Worm (Caenorhabditis elegans) whole organism, L4 larva: ENCODE data around the gene ZK262.19.

Experiments
- F37D6.2 ChIP-seq: sonication (generic microtip); optimal IDR thresholded peaks from 2 replicates; lab custom pipeline; 2016; ENCODE audit warnings: mild to moderate bottlenecking, missing genetic modification characterization, missing compliant biosample characterization
- F44E2.7 ChIP-seq: fragments of 200-800 bp; sonication (Bioruptor generic); IDR thresholded peaks from 2 replicates; pipeline ENCODE4 v2.1.2; 2022; ENCODE audit warnings: missing genetic modification characterization, missing compliant biosample characterization
- T26A8.4 ChIP-seq: fragments of 200-800 bp; sonication (Bioruptor generic); IDR thresholded peaks from 2 replicates; pipeline ENCODE4 v1.3.6; 2022; ENCODE audit warnings: missing genetic modification characterization, missing compliant biosample characterization
- Y5F2A.4 ChIP-seq: fragments of 200-800 bp; sonication (Bioruptor generic); optimal IDR thresholded peaks from 2 replicates; lab custom pipeline; 2018; ENCODE audit warnings: mild to moderate bottlenecking, missing genetic modification characterization, missing compliant biosample characterization
- ama-1 ChIP-seq: fragments of 150-350 bp; optimal IDR thresholded peaks from 2 replicates; lab custom pipeline; 2014; ENCODE audit warnings: inconsistent platforms, mixed read lengths
- ceh-20 ChIP-seq: fragments of 200-800 bp; sonication (Bioruptor generic); IDR thresholded peaks from 2 replicates; pipeline ENCODE4 v1.3.6; 2022; ENCODE audit warnings: missing genetic modification reagents, missing genetic modification characterization, missing compliant biosample characterization
- ceh-28 ChIP-seq: fragments of 150-350 bp; optimal IDR thresholded peaks from 2 replicates; lab custom pipeline; 2014; ENCODE audit warnings: missing biosample characterization, missing genetic modification reagents, missing genetic modification characterization
- ceh-32 ChIP-seq: sonication (generic microtip); optimal IDR thresholded peaks from 2 replicates; lab custom pipeline; 2016; ENCODE audit warnings: mild to moderate bottlenecking, missing genetic modification characterization, missing compliant biosample characterization; ENCODE audit not compliant: poor library complexity
- cey-2 ChIP-seq: sonication (generic microtip); optimal IDR thresholded peaks from 3 replicates; lab custom pipeline; 2017; ENCODE audit warnings: missing genetic modification characterization, mild to moderate bottlenecking, missing compliant biosample characterization, antibody characterized with exemption, borderline replicate concordance; ENCODE audit not compliant: insufficient read depth
- daf-12 ChIP-seq: fragments of 150-350 bp; optimal IDR thresholded peaks from 2 replicates; lab custom pipeline; 2014; ENCODE audit warnings: missing biosample characterization, missing genetic modification reagents, missing genetic modification characterization
- daf-19 ChIP-seq: fragments of 200-800 bp; sonication (Bioruptor generic); conservative IDR thresholded peaks from 2 replicates; pipeline ENCODE4 v1.3.6; 2022; ENCODE audit warnings: missing genetic modification characterization, missing compliant biosample characterization
- dmd-9 ChIP-seq: fragments of 200-800 bp; sonication (Bioruptor generic); IDR thresholded peaks from 2 replicates; pipeline ENCODE4 v1.3.6; 2022; ENCODE audit warnings: missing genetic modification reagents, missing genetic modification characterization, missing compliant biosample characterization
- egl-43 ChIP-seq: fragments of 200-800 bp; sonication (Bioruptor generic); IDR thresholded peaks from 2 replicates; pipeline ENCODE4 v1.3.6; 2022; ENCODE audit warnings: missing genetic modification reagents, missing genetic modification characterization, missing compliant biosample characterization
- jun-1 ChIP-seq: fragments of 150-350 bp; optimal IDR thresholded peaks from 2 replicates; lab custom pipeline; 2014; ENCODE audit warnings: missing biosample characterization, missing genetic modification reagents, missing genetic modification characterization
- lin-1 ChIP-seq: fragments of 200-800 bp; sonication (Bioruptor generic); IDR thresholded peaks from 2 replicates; pipeline ENCODE4 v1.3.6; 2022; ENCODE audit warnings: missing genetic modification reagents, missing genetic modification characterization, missing compliant biosample characterization
- lin-29 ChIP-seq: fragments of 200-800 bp; sonication (Bioruptor generic); IDR thresholded peaks from 2 replicates; pipeline ENCODE4 v1.3.6; 2022; ENCODE audit warnings: missing genetic modification reagents, missing genetic modification characterization, missing compliant biosample characterization
- lsy-2 ChIP-seq, 2 experiments: fragments of 150-350 bp in 1 of 2; sonication (generic microtip) in 1 of 2; optimal IDR thresholded peaks; 2 replicates each; lab custom pipeline; 2014 to 2017; ENCODE audit warnings: missing biosample characterization in 2 of 2, missing genetic modification characterization in 2 of 2
- mdl-1 ChIP-seq, 2 experiments: fragments of 150-350 bp in 1 of 2; sonication (generic microtip) in 1 of 2; optimal IDR thresholded peaks; 2 replicates each; lab custom pipeline; 2014 to 2017; ENCODE audit warnings: missing biosample characterization in 2 of 2, missing genetic modification characterization in 2 of 2
- mep-1 ChIP-seq: fragments of 150-350 bp; sonication (generic microtip); optimal IDR thresholded peaks from 3 replicates; lab custom pipeline; 2014; ENCODE audit warnings: missing biosample characterization, missing genetic modification characterization
- mxl-3 ChIP-seq: fragments of 200-800 bp; sonication (Bioruptor generic); optimal IDR thresholded peaks from 2 replicates; lab custom pipeline; 2018; ENCODE audit warnings: mild to moderate bottlenecking, missing genetic modification characterization, missing compliant biosample characterization
- nhr-10 ChIP-seq: fragments of 150-350 bp; optimal IDR thresholded peaks from 2 replicates; lab custom pipeline; 2014; ENCODE audit warnings: missing biosample characterization, missing genetic modification characterization
- nhr-111 ChIP-seq: fragments of 200-800 bp; sonication (Bioruptor generic); optimal IDR thresholded peaks from 2 replicates; lab custom pipeline; 2018; ENCODE audit warnings: mild to moderate bottlenecking, missing genetic modification characterization, missing compliant biosample characterization
- nhr-28 ChIP-seq: fragments of 150-350 bp; optimal IDR thresholded peaks from 2 replicates; lab custom pipeline; 2014; ENCODE audit warnings: missing biosample characterization, missing genetic modification characterization
- nhr-76 ChIP-seq: fragments of 150-350 bp; optimal IDR thresholded peaks from 2 replicates; lab custom pipeline; 2014; ENCODE audit warnings: missing biosample characterization, missing genetic modification characterization
- pha-4 ChIP-seq, 2 experiments: fragments of 150-350 bp in 1 of 2; fragments of 200-800 bp in 1 of 2; sonication (Bioruptor generic) in 1 of 2; IDR thresholded peaks in 1 of 2; optimal IDR thresholded peaks in 1 of 2; 2 replicates each; pipeline versions ENCODE4 v1.3.6 to Lab custom; 2014 to 2022; ENCODE audit warnings: missing genetic modification characterization in 2 of 2, missing genetic modification reagents in 2 of 2, missing biosample characterization in 1 of 2, missing compliant biosample characterization in 1 of 2
- rbr-2 ChIP-seq: sonication (generic microtip); optimal IDR thresholded peaks from 2 replicates; lab custom pipeline; 2016; ENCODE audit warnings: missing genotype, missing genetic modification characterization, missing compliant biosample characterization
- unc-62 ChIP-seq, 3 experiments: fragments of 150-350 bp in 1 of 3; sonication (generic microtip); optimal IDR thresholded peaks in 2 of 3; peaks in 1 of 3; 1 replicate in 1 of 3; 2 replicates in 2 of 3; lab custom pipeline; 2014 to 2017; ENCODE audit warnings: missing biosample characterization in 3 of 3, missing genetic modification characterization in 3 of 3, missing genetic modification reagents in 3 of 3, missing genotype in 1 of 3

Gene ZK262.19

ce11 chrV:18389046-18389445 lies 36.4 kb downstream of the ZK262.19 start, which contains the start of the genes Y51A2B.4 and Y51A2B.5:
TSS of gene Y51A2B.4 (minus strand) at chrV:18389146.
TSS of gene Y51A2B.5 (plus strand) at chrV:18389277.
- TF ChIP-seq F44E2.7 (GFP tag; lab: Robert Waterston, UW) = no peak
- no peak for TF ChIP-seq egl-43 (GFP tag; lab: Robert Waterston, UW)
- TF ChIP-seq daf-12 = no peak
- TF ChIP-seq ceh-32 = no peak
- no peak for TF ChIP-seq pha-4 (GFP tag; IDR thresholded peaks at IDR 0.05; lab: Robert Waterston, UW)
- no peak for TF ChIP-seq pha-4 (tag; optimal IDR thresholded peaks at IDR 0.05; lab: Kevin White, UChicago)
- no peak for TF ChIP-seq nhr-10
- no peak for TF ChIP-seq dmd-9 (GFP tag; lab: Robert Waterston, UW)
- no peak for TF ChIP-seq unc-62 (GFP tag; optimal IDR thresholded peaks at IDR 0.05 in 1 of 2; lab: Kevin White, UChicago)
- TF ChIP-seq unc-62 (tag; optimal IDR thresholded peaks at IDR 0.05; lab: Kevin White, UChicago) = no peak
- no peak for TF ChIP-seq mxl-3 (GFP tag; lab: Kevin White, UChicago)
- no peak for TF ChIP-seq nhr-76 (tag; lab: Kevin White, UChicago)
- TF ChIP-seq jun-1 = no peak
- no peak for TF ChIP-seq rbr-2
- no peak for TF ChIP-seq cey-2 (tag; lab: Kevin White, UChicago)
- no peak for TF ChIP-seq ceh-20 (GFP tag; lab: Robert Waterston, UW)

- TF ChIP-seq F37D6.2 (no peak), unc-62 (GFP tag; optimal IDR thresholded peaks at IDR 0.05 in 1 of 2; lab: Kevin White, UChicago) (peak in 1 of 2 experiments; percentile 9), unc-62 (tag; optimal IDR thresholded peaks at IDR 0.05; lab: Kevin White, UChicago) (no peak), mep-1 (no peak)
These were observed 42.9 kb downstream of the ZK262.19 start, which contains the start of gene nhr-288 for ce11 chrV:18382590-18382989. TSS of gene nhr-288 (minus strand) at chrV:18382690.

- TF ChIP-seq ama-1 (no peak), mdl-1 (tag; optimal IDR thresholded peaks at IDR 0.05; lab: Kevin White, UChicago) (no peak), lin-29 (GFP tag; lab: Robert Waterston, UW) (no peak), nhr-111 (no peak), Y5F2A.4 (GFP tag; lab: Kevin White, UChicago) (no peak), daf-19 (no peak), T26A8.4 (no peak), nhr-28 (tag; lab: Kevin White, UChicago) (no peak), lsy-2 (tag; optimal IDR thresholded peaks at IDR 0.05; lab: Kevin White, UChicago) (no peak)
These were observed 46.6 kb downstream of the ZK262.19 start, which contains the start of gene Y51A2B.8 for ce11 chrV:18378819-18379218. TSS of gene Y51A2B.8 (plus strand) at chrV:18379119.

ce11 chrV:18375551-18375950 lies 49.9 kb downstream of the ZK262.19 start:
- TF ChIP-seq ceh-28 (tag; lab: Kevin White, UChicago) (peak; percentile 78), lin-1 (no peak)
- TF ChIP-seq, all 104 proteins: peak for 1
